Fruit fly (Drosophila melanogaster): ENCODE data around the gene CG10469.

Gene CG10469

DNA sequence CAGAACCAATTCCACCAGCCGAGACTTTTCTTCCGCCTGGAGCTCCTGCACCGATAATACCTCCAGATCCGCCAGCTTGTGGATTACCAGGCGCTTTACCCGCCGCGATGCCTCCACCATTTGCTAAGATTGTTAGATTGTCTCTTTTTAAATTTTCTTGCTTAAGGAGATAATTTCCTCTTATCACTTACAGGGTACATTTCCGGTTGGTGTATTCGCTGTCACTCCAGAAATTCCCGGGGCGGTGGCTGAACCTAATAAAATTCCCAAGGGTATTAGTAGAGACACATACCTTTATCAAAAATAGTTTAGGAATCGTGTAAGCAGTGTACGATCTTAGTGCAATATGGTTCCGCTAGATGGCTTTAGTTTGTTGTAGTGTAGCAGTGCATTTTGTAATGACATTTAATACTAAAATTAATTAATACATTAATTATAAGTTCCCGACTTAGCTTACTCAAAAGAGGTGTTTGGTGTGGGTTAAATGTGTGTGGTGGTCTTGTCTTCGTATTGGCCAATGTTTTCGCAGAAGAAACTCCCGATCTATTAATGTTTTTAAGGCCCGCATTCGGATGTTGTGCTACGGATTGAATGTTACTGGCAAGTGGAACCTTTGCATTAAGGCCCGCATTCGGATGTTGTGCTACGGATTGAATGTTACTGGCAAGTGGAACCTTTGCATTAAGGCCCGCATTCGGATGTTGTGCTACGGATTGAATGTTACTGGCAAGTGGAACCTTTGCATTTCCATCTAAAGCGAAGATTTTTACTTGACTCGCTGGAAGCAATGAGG is 31.7 kb upstream of the CG10469 start (continued):
- peak; percentile 52 for TF ChIP-seq grau (tag; optimal IDR thresholded peaks at IDR 0.05)
- TF ChIP-seq CG1529 (GFP tag; optimal IDR thresholded peaks at IDR 0.05): peak; percentile 46
- peak; percentile 83 for TF ChIP-seq CG7372 (GFP tag; IDR thresholded peaks at IDR 0.05)
- TF ChIP-seq CoRest (tag; optimal IDR thresholded peaks at IDR 0.05): peak; percentile 39
- TF ChIP-seq CG31365 (tag; optimal IDR thresholded peaks at IDR 0.05): peak; percentile 96
- no peak; the same call in 2 of the 3 replicates for TF ChIP-seq z (GFP tag; IDR thresholded peaks at IDR 0.05)
- TF ChIP-seq E2f2 (GFP tag; IDR thresholded peaks at IDR 0.05): peak; percentile 64
- no peak for TF ChIP-seq eve (GFP tag; optimal IDR thresholded peaks at IDR 0.05)
- peak; percentile 87 for TF ChIP-seq HHEX (GFP tag; optimal IDR thresholded peaks at IDR 0.05)
- TF ChIP-seq CG7357 (GFP tag; IDR thresholded peaks at IDR 0.05): peak; percentile 88
- TF ChIP-seq CG7839 (tag; optimal IDR thresholded peaks at IDR 0.05): peak; percentile 63
- no peak for TF ChIP-seq usp (GFP tag; optimal IDR thresholded peaks at IDR 0.05)
- peak; percentile 57 for TF ChIP-seq org-1 (GFP tag; optimal IDR thresholded peaks at IDR 0.05)
- peak; percentile 85 for TF ChIP-seq CG13296 (GFP tag; optimal IDR thresholded peaks at IDR 0.05)
- TF ChIP-seq caup (GFP tag; optimal IDR thresholded peaks at IDR 0.05; ENCODE audit: severe bottlenecking): peak; percentile 94
- peak; percentile 84 for TF ChIP-seq CG3281 (GFP tag; optimal IDR thresholded peaks at IDR 0.05)
- TF ChIP-seq Hmr (GFP tag; optimal IDR thresholded peaks at IDR 0.05): peak; percentile 86
- TF ChIP-seq CG11247 (GFP tag; IDR thresholded peaks at IDR 0.05): peak; percentile 79
- peak; percentile 76; the same call in 2 of the 3 replicates for TF ChIP-seq so (GFP tag; IDR thresholded peaks at IDR 0.05)
- TF ChIP-seq kni (GFP tag; optimal IDR thresholded peaks at IDR 0.05): peak; percentile 83
- TF ChIP-seq CG15269 (tag; optimal IDR thresholded peaks at IDR 0.05): peak; percentile 63
- peak; percentile 52 for TF ChIP-seq Nf-YC (tag; optimal IDR thresholded peaks at IDR 0.05)
- TF ChIP-seq CG11398 (GFP tag; optimal IDR thresholded peaks at IDR 0.05): peak; percentile 55
- peak; percentile 12 for TF ChIP-seq oc (tag; optimal IDR thresholded peaks at IDR 0.05)
- no peak for TF ChIP-seq Hr78 (GFP tag; optimal IDR thresholded peaks at IDR 0.05)
- TF ChIP-seq ab (GFP tag; optimal IDR thresholded peaks at IDR 0.05): no peak
- peak; percentile 24 for TF ChIP-seq CG10565 (GFP tag; optimal IDR thresholded peaks at IDR 0.05)
- TF ChIP-seq jumu (GFP tag; optimal IDR thresholded peaks at IDR 0.05): no peak
- TF ChIP-seq CG31441 (GFP tag; IDR thresholded peaks at IDR 0.05): peak; percentile 80
- TF ChIP-seq sens (GFP tag): peak; percentile 98
- no peak for TF ChIP-seq CG2120 (GFP tag; optimal IDR thresholded peaks at IDR 0.05)
- TF ChIP-seq Aef1 (GFP tag; IDR thresholded peaks at IDR 0.05): 0 out of 3 replicates have a peak, but pooled peaks have one; percentile 14
- TF ChIP-seq CG10979 (tag; optimal IDR thresholded peaks at IDR 0.05): peak; percentile 70
- TF ChIP-seq CG11093 (GFP tag; IDR thresholded peaks at IDR 0.05): no peak; the same call in 2 of the 3 replicates
- peak; percentile 77 for TF ChIP-seq ash1 (GFP tag; optimal IDR thresholded peaks at IDR 0.05)
- peak; percentile 41 for TF ChIP-seq jing (GFP tag; optimal IDR thresholded peaks at IDR 0.05)
- peak; percentile 27 for TF ChIP-seq Mad (GFP tag; optimal IDR thresholded peaks at IDR 0.05)
- TF ChIP-seq B-H1 (GFP tag; IDR thresholded peaks at IDR 0.05): peak; percentile 70; the same call in 2 of the 3 replicates
- 0 out of 3 replicates have a peak, but pooled peaks have one; percentile 43 for TF ChIP-seq CG3726 (GFP tag; IDR thresholded peaks at IDR 0.05)
- TF ChIP-seq Ets97D (GFP tag; optimal IDR thresholded peaks at IDR 0.05): peak; percentile 99
- peak; percentile 49 for TF ChIP-seq ac (GFP tag; optimal IDR thresholded peaks at IDR 0.05)
- TF ChIP-seq Hr51 (GFP tag; optimal IDR thresholded peaks at IDR 0.05): peak; percentile 46 to 53
- peak; percentile 19; the same call in 1 of the 2 replicates for TF ChIP-seq CG4730 (GFP tag; IDR thresholded peaks at IDR 0.05)
- TF ChIP-seq pum (GFP tag; optimal IDR thresholded peaks at IDR 0.05): no peak
- TF ChIP-seq bbx (GFP tag; IDR thresholded peaks at IDR 0.05; ENCODE audit: partially characterized antibody): no peak
- peak; percentile 64 for TF ChIP-seq her (GFP tag; optimal IDR thresholded peaks at IDR 0.05)
- TF ChIP-seq Ets65A (GFP tag): peak; percentile 100
- peak; percentile 53 for TF ChIP-seq CG4360 (GFP tag; IDR thresholded peaks at IDR 0.05)
- peak; percentile 81 for TF ChIP-seq Rx (GFP tag; IDR thresholded peaks at IDR 0.05)
